Worm (Caenorhabditis elegans): ENCODE data around the gene C18B2.2.

The C18B2.2 gene

ce11 chrX:3623162-3623561 lies at the start of gene C18B2.2:
TSS of gene C18B2.2 (plus strand) at chrX:3623462.
- no peak for TF ChIP-seq dmd-4 (tag; optimal IDR thresholded peaks at IDR 0.05)
- TF ChIP-seq nhr-129 (tag; optimal IDR thresholded peaks at IDR 0.05): no peak
- TF ChIP-seq blmp-1 (tag; optimal IDR thresholded peaks at IDR 0.05; ENCODE audit: insufficient read depth): no peak
- TF ChIP-seq nhr-23 (tag; optimal IDR thresholded peaks at IDR 0.05): no peak
- TF ChIP-seq mdl-1 (tag; optimal IDR thresholded peaks at IDR 0.05): no peak
- TF ChIP-seq alr-1 (tag; optimal IDR thresholded peaks at IDR 0.05): no peak
- TF ChIP-seq nhr-11 (tag; optimal IDR thresholded peaks at IDR 0.05): no peak

ce11 chrX:3573482-3573881 lies 49.8 kb upstream of the C18B2.2 start, which contains the start of gene T27A10.5:
TSS of gene T27A10.5 (minus strand) at chrX:3573582.
- TF ChIP-seq alr-1 (tag; optimal IDR thresholded peaks at IDR 0.05): no peak
- no peak for TF ChIP-seq fos-1 (tag; optimal IDR thresholded peaks at IDR 0.05)
- TF ChIP-seq aly-2 (tag; optimal IDR thresholded peaks at IDR 0.05): no peak
- no peak for TF ChIP-seq unc-55 (GFP tag; optimal IDR thresholded peaks at IDR 0.05)
- no peak for TF ChIP-seq lin-11 (tag; optimal IDR thresholded peaks at IDR 0.05)
- no peak for TF ChIP-seq lsy-2 (tag; optimal IDR thresholded peaks at IDR 0.05)
- no peak for TF ChIP-seq elt-3 (tag; optimal IDR thresholded peaks at IDR 0.05)
- no peak for TF ChIP-seq elt-1 (tag; optimal IDR thresholded peaks at IDR 0.05)
- no peak for TF ChIP-seq nhr-11 (tag; optimal IDR thresholded peaks at IDR 0.05)
- TF ChIP-seq ztf-11 (tag; optimal IDR thresholded peaks at IDR 0.05): no peak
- TF ChIP-seq sma-9 (GFP tag; optimal IDR thresholded peaks at IDR 0.05): no peak
- TF ChIP-seq sma-9 (tag; optimal IDR thresholded peaks at IDR 0.05): no peak
- TF ChIP-seq ceh-82 (tag; optimal IDR thresholded peaks at IDR 0.05): no peak
- no peak for TF ChIP-seq zag-1 (tag; optimal IDR thresholded peaks at IDR 0.05)
- no peak for TF ChIP-seq nhr-6 (tag; optimal IDR thresholded peaks at IDR 0.05)
- no peak for TF ChIP-seq nhr-10 (tag; optimal IDR thresholded peaks at IDR 0.05)
- no peak for TF ChIP-seq nhr-25 (tag; optimal IDR thresholded peaks at IDR 0.05)
- TF ChIP-seq ztf-1 (GFP tag; conservative IDR thresholded peaks at IDR 0.05): no peak

- TF ChIP-seq C34F6.9 (tag; optimal IDR thresholded peaks at IDR 0.05) (no peak), nhr-23 (tag; optimal IDR thresholded peaks at IDR 0.05) (no peak), nhr-129 (tag; optimal IDR thresholded peaks at IDR 0.05) (no peak), F13H6.1 (tag; optimal IDR thresholded peaks at IDR 0.05) (no peak), unc-62 (GFP tag; optimal IDR thresholded peaks at IDR 0.05) (no peak), fos-1 (tag; optimal IDR thresholded peaks at IDR 0.05) (peak; percentile 98), nhr-25 (tag; optimal IDR thresholded peaks at IDR 0.05) (no peak), sma-9 (GFP tag; optimal IDR thresholded peaks at IDR 0.05) (peak; percentile 27), sma-9 (tag; optimal IDR thresholded peaks at IDR 0.05) (no peak), peb-1 (tag; optimal IDR thresholded peaks at IDR 0.05) (no peak), lsy-2 (tag; optimal IDR thresholded peaks at IDR 0.05) (no peak), ama-1 (optimal IDR thresholded peaks at IDR 0.05) (no peak), nhr-237 (tag; optimal IDR thresholded peaks at IDR 0.05) (no peak), ztf-4 (tag; optimal IDR thresholded peaks at IDR 0.05) (no peak), gmeb-1 (tag; optimal IDR thresholded peaks at IDR 0.05) (peak; percentile 37), mdl-1 (tag; optimal IDR thresholded peaks at IDR 0.05) (no peak), sma-3 (GFP tag; optimal IDR thresholded peaks at IDR 0.05) (no peak), snpc-4 (tag; optimal IDR thresholded peaks at IDR 0.05) (no peak), skn-1 (tag; optimal IDR thresholded peaks at IDR 0.05) (no peak), unc-39 (tag; optimal IDR thresholded peaks at IDR 0.05) (no peak), ceh-16 (tag; optimal IDR thresholded peaks at IDR 0.05) (no peak), crh-2 (tag; optimal IDR thresholded peaks at IDR 0.05) (peak; percentile 55), blmp-1 (tag; optimal IDR thresholded peaks at IDR 0.05; ENCODE audit: insufficient read depth) (no peak), ZK546.5 (tag; optimal IDR thresholded peaks at IDR 0.05) (no peak)
Measured at ce11 chrX:3576239-3576638, 47.0 kb upstream of the C18B2.2 start, which contains the start of gene ckc-1. TSS of gene ckc-1 (plus strand) at chrX:3576606.

ce11 chrX:3581813-3582212 lies 41.4 kb upstream of the C18B2.2 start:
- peak; percentile 7 for TF ChIP-seq sma-9 (GFP tag; optimal IDR thresholded peaks at IDR 0.05)
- no peak for TF ChIP-seq sma-9 (tag; optimal IDR thresholded peaks at IDR 0.05)
- no peak for TF ChIP-seq mbf-1 (tag; optimal IDR thresholded peaks at IDR 0.05)
